Worm (Caenorhabditis elegans): ENCODE measurements around the gene K11H12.11.

Gene K11H12.11

ce11 chrIV:670455-670854, at the start of gene K11H12.11:
TSS of gene K11H12.11 (minus strand) at chrIV:670555.
- TF ChIP-seq elt-3 (tag; optimal IDR thresholded peaks at IDR 0.05) (no peak), hlh-1 (tag; optimal IDR thresholded peaks at IDR 0.05) (no peak), lin-32 (GFP tag; optimal IDR thresholded peaks at IDR 0.05) (no peak), unc-62 (GFP tag; optimal IDR thresholded peaks at IDR 0.05) (no peak), ceh-83 (GFP tag; optimal IDR thresholded peaks at IDR 0.05) (no peak), unc-120 (tag; optimal IDR thresholded peaks at IDR 0.05; ENCODE audit: poor library complexity, severe bottlenecking) (no peak), lsy-2 (tag; optimal IDR thresholded peaks at IDR 0.05) (no peak), ztf-11 (tag; optimal IDR thresholded peaks at IDR 0.05) (no peak), unc-39 (tag; optimal IDR thresholded peaks at IDR 0.05) (no peak), nhr-76 (tag; optimal IDR thresholded peaks at IDR 0.05) (no peak), ces-1 (GFP tag; optimal IDR thresholded peaks at IDR 0.05) (no peak), ceh-43 (GFP tag; optimal IDR thresholded peaks at IDR 0.05) (no peak), elt-1 (tag; optimal IDR thresholded peaks at IDR 0.05; ENCODE audit: borderline replicate concordance, insufficient read depth) (no peak), nhr-2 (tag; optimal IDR thresholded peaks at IDR 0.05) (no peak)

DNA sequence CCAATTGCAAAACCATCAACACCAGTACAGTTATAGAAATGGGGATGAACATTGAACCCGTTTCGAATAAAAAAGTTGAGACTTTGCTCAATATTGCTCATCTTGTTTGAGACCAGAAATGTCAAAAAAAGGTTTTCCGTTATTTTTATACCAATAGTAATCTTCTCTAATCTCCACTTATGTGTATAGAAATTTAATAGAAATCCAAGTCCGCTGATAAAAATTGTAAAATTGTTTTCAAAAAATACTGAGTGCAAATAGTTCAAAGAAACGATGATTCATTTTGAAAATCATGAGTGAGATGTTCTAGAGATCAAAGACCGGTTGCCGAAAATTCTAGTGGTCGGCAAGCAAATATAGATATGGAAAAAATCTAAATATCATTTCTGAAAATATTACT, 49.0 kb upstream of the K11H12.11 start, which contains the start of gene Y55F3C.10:
Gene Y55F3C.10 (minus strand): TSS at position 101 of the 400 bp plus-strand sequence.
- TF ChIP-seq mab-5 (tag; optimal IDR thresholded peaks at IDR 0.05): no peak
- TF ChIP-seq sem-2 (GFP tag; optimal IDR thresholded peaks at IDR 0.05): no peak
- TF ChIP-seq unc-62 (GFP tag; optimal IDR thresholded peaks at IDR 0.05): no peak
- TF ChIP-seq ces-1 (GFP tag; optimal IDR thresholded peaks at IDR 0.05): no peak
- no peak for TF ChIP-seq blmp-1 (tag; optimal IDR thresholded peaks at IDR 0.05)
- TF ChIP-seq zip-8 (tag; optimal IDR thresholded peaks at IDR 0.05): no peak
- no peak for TF ChIP-seq cnd-1 (tag; optimal IDR thresholded peaks at IDR 0.05)
- no peak for TF ChIP-seq lin-13 (tag; optimal IDR thresholded peaks at IDR 0.05)
- no peak for TF ChIP-seq nhr-28 (tag; optimal IDR thresholded peaks at IDR 0.05)
- no peak for TF ChIP-seq drap-1 (GFP tag; optimal IDR thresholded peaks at IDR 0.05)
- TF ChIP-seq unc-120 (tag; optimal IDR thresholded peaks at IDR 0.05; ENCODE audit: poor library complexity, severe bottlenecking): no peak
- no peak for TF ChIP-seq mls-2 (tag; optimal IDR thresholded peaks at IDR 0.05)
- TF ChIP-seq lsy-2 (tag; optimal IDR thresholded peaks at IDR 0.05): no peak
- no peak for TF ChIP-seq mep-1 (tag; optimal IDR thresholded peaks at IDR 0.05)
- no peak for TF ChIP-seq hlh-1 (tag; optimal IDR thresholded peaks at IDR 0.05)
- no peak for TF ChIP-seq ceh-39 (tag; optimal IDR thresholded peaks at IDR 0.05)
- no peak for TF ChIP-seq unc-39 (tag; optimal IDR thresholded peaks at IDR 0.05)

DNA sequence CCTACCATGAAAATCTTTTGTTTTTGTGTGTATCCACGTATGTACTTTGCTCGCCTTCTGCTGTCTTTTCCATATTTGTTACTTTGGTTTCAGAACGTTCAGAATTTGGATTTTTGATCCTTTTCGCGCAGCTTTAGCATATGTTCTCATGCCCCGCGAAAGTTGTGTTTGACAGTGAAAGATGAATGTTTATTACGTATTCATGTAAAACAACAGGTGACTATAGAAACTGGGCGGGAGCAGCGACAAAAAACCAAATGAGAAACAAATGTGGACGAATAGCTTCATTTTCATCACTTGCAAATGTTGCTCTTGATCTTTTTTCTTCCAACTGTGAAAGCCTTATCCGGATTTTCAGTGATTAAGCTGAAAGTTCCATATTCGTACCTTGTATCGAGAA, 46.0 kb upstream of the K11H12.11 start, which contains the start of gene clec-164:
Gene clec-164 (plus strand): TSS at position 301 of the 400 bp plus-strand sequence.
- TF ChIP-seq unc-62 (GFP tag; optimal IDR thresholded peaks at IDR 0.05) (no peak), nhr-28 (tag; optimal IDR thresholded peaks at IDR 0.05) (no peak), ces-1 (GFP tag; optimal IDR thresholded peaks at IDR 0.05) (no peak), mls-2 (tag; optimal IDR thresholded peaks at IDR 0.05) (no peak), mab-5 (tag; optimal IDR thresholded peaks at IDR 0.05) (no peak), lin-32 (GFP tag; optimal IDR thresholded peaks at IDR 0.05) (no peak), nhr-2 (tag; optimal IDR thresholded peaks at IDR 0.05) (no peak), flh-1 (GFP tag; optimal IDR thresholded peaks at IDR 0.05) (no peak), tbx-8 (GFP tag; optimal IDR thresholded peaks at IDR 0.05) (no peak), pha-4 (tag; optimal IDR thresholded peaks at IDR 0.05) (no peak), mep-1 (tag; optimal IDR thresholded peaks at IDR 0.05) (no peak), zip-8 (tag; optimal IDR thresholded peaks at IDR 0.05) (no peak), ceh-83 (GFP tag; optimal IDR thresholded peaks at IDR 0.05) (no peak)

DNA sequence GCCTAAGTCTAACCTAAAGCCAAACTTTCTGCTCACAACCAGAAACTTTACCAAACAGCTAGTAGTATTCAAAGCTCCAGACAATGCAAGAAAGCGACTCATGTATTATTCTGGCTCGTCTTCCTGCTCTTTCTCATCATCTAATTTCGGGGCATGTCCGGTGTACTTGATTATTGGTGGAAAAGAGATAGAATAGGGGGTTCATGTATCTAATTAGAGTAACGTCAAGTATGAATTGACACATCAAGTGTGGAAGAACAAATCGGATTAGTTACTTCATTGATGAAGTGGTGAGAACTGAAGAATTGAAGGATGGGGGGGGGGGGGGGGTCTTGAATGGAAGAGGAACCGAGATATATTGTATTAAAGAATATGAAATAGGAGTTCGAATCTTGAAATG, 45.1 kb upstream of the K11H12.11 start:
- TF ChIP-seq ceh-83 (GFP tag; optimal IDR thresholded peaks at IDR 0.05): peak; percentile 4
- no peak for TF ChIP-seq pha-4 (tag; optimal IDR thresholded peaks at IDR 0.05)
- TF ChIP-seq ces-1 (GFP tag; optimal IDR thresholded peaks at IDR 0.05): peak; percentile 93
- no peak for TF ChIP-seq lin-32 (GFP tag; optimal IDR thresholded peaks at IDR 0.05)

- TF ChIP-seq mab-5 (tag; optimal IDR thresholded peaks at IDR 0.05) (no peak), elt-1 (tag; optimal IDR thresholded peaks at IDR 0.05; ENCODE audit: borderline replicate concordance, insufficient read depth) (no peak), mep-1 (tag; optimal IDR thresholded peaks at IDR 0.05) (no peak), tbx-8 (GFP tag; optimal IDR thresholded peaks at IDR 0.05) (no peak), ceh-43 (GFP tag; optimal IDR thresholded peaks at IDR 0.05) (no peak), nhr-28 (tag; optimal IDR thresholded peaks at IDR 0.05) (no peak), zip-8 (tag; optimal IDR thresholded peaks at IDR 0.05) (no peak), lin-32 (GFP tag; optimal IDR thresholded peaks at IDR 0.05) (no peak), cnd-1 (tag; optimal IDR thresholded peaks at IDR 0.05) (no peak)
Observed at ce11 chrIV:707635-708034, 37.3 kb upstream of the K11H12.11 start, which contains the start of gene cutl-26. TSS of gene cutl-26 (minus strand) at chrIV:707735.

- no peak for TF ChIP-seq nhr-237 (tag; optimal IDR thresholded peaks at IDR 0.05)
- TF ChIP-seq mls-2 (tag; optimal IDR thresholded peaks at IDR 0.05): no peak
- TF ChIP-seq ham-2 (GFP tag; optimal IDR thresholded peaks at IDR 0.05): no peak
- no peak for TF ChIP-seq lin-13 (tag; optimal IDR thresholded peaks at IDR 0.05)
- TF ChIP-seq ceh-39 (tag; optimal IDR thresholded peaks at IDR 0.05): no peak
- TF ChIP-seq mep-1 (tag; optimal IDR thresholded peaks at IDR 0.05): no peak
- no peak for TF ChIP-seq snpc-4 (tag; optimal IDR thresholded peaks at IDR 0.05)
- TF ChIP-seq lsy-2 (tag; optimal IDR thresholded peaks at IDR 0.05): no peak
- no peak for TF ChIP-seq sptf-1 (tag; optimal IDR thresholded peaks at IDR 0.05)
- no peak for TF ChIP-seq ceh-43 (GFP tag; optimal IDR thresholded peaks at IDR 0.05)
- no peak for TF ChIP-seq elt-3 (tag; optimal IDR thresholded peaks at IDR 0.05)
- no peak for TF ChIP-seq cnd-1 (tag; optimal IDR thresholded peaks at IDR 0.05)
- no peak for TF ChIP-seq ces-1 (GFP tag; optimal IDR thresholded peaks at IDR 0.05)
- TF ChIP-seq bed-3 (GFP tag; optimal IDR thresholded peaks at IDR 0.05): no peak
Observed at ce11 chrIV:698304-698703, 27.9 kb upstream of the K11H12.11 start, which contains the start of gene Y55F3C.17. TSS of gene Y55F3C.17 (minus strand) at chrIV:698404.

All from whole organism, mixed stage, embryonic.